Worm (Caenorhabditis elegans) whole organism, mixed stage, embryonic: Measurements from ENCODE around the gene exc-13.
A peak's percentile ranks its signal among the peaks of the same experiment; 100 is the strongest.

Experiments
- M03D4.4 ChIP-seq: sonication (generic microtip); optimal IDR thresholded peaks from 2 replicates; lab custom pipeline; 2017; ENCODE audit warnings: mild to moderate bottlenecking, missing genetic modification characterization, missing compliant biosample characterization
- bed-3 ChIP-seq: fragments of 200-800 bp; sonication (Bioruptor generic); optimal IDR thresholded peaks from 3 replicates; lab custom pipeline; 2018; ENCODE audit warnings: mild to moderate bottlenecking, missing genetic modification characterization, moderate library complexity, missing compliant biosample characterization
- ces-1 ChIP-seq: fragments of 150-350 bp; optimal IDR thresholded peaks from 2 replicates; lab custom pipeline; 2014; ENCODE audit warnings: missing biosample characterization, missing genetic modification reagents, missing genetic modification characterization
- cnd-1 ChIP-seq: fragments of 200-800 bp; sonication (Bioruptor generic); optimal IDR thresholded peaks from 2 replicates; lab custom pipeline; 2018; ENCODE audit warnings: mild to moderate bottlenecking, missing genetic modification characterization, missing compliant biosample characterization
- elt-3 ChIP-seq: fragments of 150-350 bp; optimal IDR thresholded peaks from 2 replicates; lab custom pipeline; 2014; ENCODE audit warnings: missing biosample characterization, missing genetic modification characterization
- hlh-1 ChIP-seq: fragments of 150-350 bp; optimal IDR thresholded peaks from 2 replicates; lab custom pipeline; 2014; ENCODE audit warnings: missing biosample characterization, missing genetic modification reagents, missing genetic modification characterization
- lin-13 ChIP-seq: fragments of 150-350 bp; optimal IDR thresholded peaks from 2 replicates; lab custom pipeline; 2014; ENCODE audit warnings: missing biosample characterization, missing genetic modification characterization
- lsy-2 ChIP-seq: fragments of 150-350 bp; optimal IDR thresholded peaks from 2 replicates; lab custom pipeline; 2014; ENCODE audit warnings: missing biosample characterization, missing genetic modification characterization
- nhr-28 ChIP-seq: fragments of 150-350 bp; optimal IDR thresholded peaks from 2 replicates; lab custom pipeline; 2014; ENCODE audit warnings: missing biosample characterization, missing genetic modification characterization
- nhr-76 ChIP-seq: sonication (generic microtip); optimal IDR thresholded peaks from 2 replicates; lab custom pipeline; 2017; ENCODE audit warnings: missing biosample characterization, missing genetic modification characterization
- pha-4 ChIP-seq: fragments of 150-350 bp; optimal IDR thresholded peaks from 2 replicates; lab custom pipeline; 2018; ENCODE audit warnings: missing biosample characterization, missing genetic modification reagents, missing genetic modification characterization
- snpc-4 ChIP-seq: fragments of 150-350 bp; optimal IDR thresholded peaks from 2 replicates; lab custom pipeline; 2014; ENCODE audit warnings: missing biosample characterization, missing genetic modification characterization
- unc-120 ChIP-seq: sonication (generic microtip); optimal IDR thresholded peaks from 2 replicates; lab custom pipeline; 2017; ENCODE audit warnings: missing genetic modification characterization, missing compliant biosample characterization; ENCODE audit not compliant: poor library complexity, severe bottlenecking
- zip-8 ChIP-seq: fragments of 150-350 bp; optimal IDR thresholded peaks from 2 replicates; lab custom pipeline; 2014; ENCODE audit warnings: missing biosample characterization, missing genetic modification characterization

- TF ChIP-seq bed-3 (GFP tag; lab: Kevin White, UChicago) (no peak), hlh-1 (tag; lab: Kevin White, UChicago) (no peak), cnd-1 (tag; lab: Kevin White, UChicago) (no peak), elt-3 (tag; lab: Kevin White, UChicago) (no peak), pha-4 (no peak), zip-8 (tag; lab: Kevin White, UChicago) (peak; percentile 53), nhr-28 (tag; lab: Kevin White, UChicago) (no peak), unc-120 (tag; lab: Kevin White, UChicago) (no peak), ces-1 (GFP tag; lab: Kevin White, UChicago) (no peak), nhr-76 (tag; lab: Kevin White, UChicago) (no peak), snpc-4 (tag; lab: Kevin White, UChicago) (no peak), lsy-2 (tag; lab: Kevin White, UChicago) (no peak), M03D4.4 (no peak), lin-13 (tag; lab: Kevin White, UChicago) (no peak)
Observed at ce11 chrV:7349541-7349940, 15.5 kb upstream of the exc-13 start, which contains the start of gene nhr-149.
